Fruit fly (Drosophila melanogaster) whole organism, embryonic: ENCODE results near the gene CG44405.

ENCODE experiments used
- Atf6 ChIP-seq: fragments of 200-800 bp; sonication (Bioruptor generic); IDR thresholded peaks from 2 replicates; pipeline ENCODE4 v1.3.6; 2022; ENCODE audit warnings: missing biosample characterization, missing genetic modification characterization
- Bgb ChIP-seq: fragments of 200-800 bp; sonication (Bioruptor generic); IDR thresholded peaks from 2 replicates; pipeline ENCODE4 v1.3.6; 2022; ENCODE audit warnings: missing biosample characterization, missing genetic modification characterization; ENCODE audit not compliant: partially characterized antibody
- CG10147 ChIP-seq: fragments of 200-800 bp; sonication (Bioruptor generic); optimal IDR thresholded peaks from 2 replicates; lab custom pipeline; 2019; ENCODE audit warnings: missing biosample characterization, mild to moderate bottlenecking, missing genetic modification characterization, moderate library complexity
- CG10267 ChIP-seq: fragments of 200-800 bp; sonication (Bioruptor generic); optimal IDR thresholded peaks from 2 replicates; lab custom pipeline; 2018; ENCODE audit warnings: missing biosample characterization, mild to moderate bottlenecking, missing genetic modification characterization, moderate library complexity
- CG10543 ChIP-seq: fragments of 200-800 bp; sonication (Bioruptor generic); optimal IDR thresholded peaks from 3 replicates; lab custom pipeline; 2017; ENCODE audit warnings: missing biosample characterization, mild to moderate bottlenecking, missing genetic modification characterization, moderate library complexity
- CG11398 ChIP-seq: fragments of 200-800 bp; sonication (Bioruptor generic); optimal IDR thresholded peaks from 2 replicates; lab custom pipeline; 2016; ENCODE audit warnings: missing biosample characterization, missing genetic modification characterization
- CG12104 ChIP-seq: fragments of 200-800 bp; sonication (Bioruptor generic); optimal IDR thresholded peaks from 3 replicates; lab custom pipeline; 2016; ENCODE audit warnings: missing biosample characterization, missing genetic modification characterization
- CG15696 ChIP-seq: fragments of 200-800 bp; sonication (Bioruptor generic); optimal IDR thresholded peaks from 2 replicates; lab custom pipeline; 2019; ENCODE audit warnings: missing biosample characterization, mild to moderate bottlenecking, missing genetic modification characterization, moderate library complexity
- CG1603 ChIP-seq: fragments of 200-800 bp; sonication (Bioruptor generic); optimal IDR thresholded peaks from 2 replicates; lab custom pipeline; 2019; ENCODE audit warnings: missing biosample characterization, mild to moderate bottlenecking, missing genetic modification characterization, moderate library complexity
- CG16813 ChIP-seq: fragments of 200-800 bp; sonication (Bioruptor generic); IDR thresholded peaks from 3 replicates; pipeline ENCODE4 v1.3.6; 2022; ENCODE audit warnings: missing biosample characterization, missing genetic modification characterization; ENCODE audit not compliant: partially characterized antibody
- CG17186 ChIP-seq: fragments of 200-800 bp; sonication (Bioruptor generic); optimal IDR thresholded peaks from 3 replicates; lab custom pipeline; 2017; ENCODE audit warnings: missing biosample characterization, missing genetic modification reagents, missing genetic modification characterization
- CG17829 ChIP-seq: fragments of 200-800 bp; optimal IDR thresholded peaks from 2 replicates; lab custom pipeline; 2019; ENCODE audit warnings: missing biosample characterization, mild to moderate bottlenecking, missing genetic modification characterization, moderate library complexity
- CG2116 ChIP-seq: fragments of 200-800 bp; sonication (Bioruptor generic); optimal IDR thresholded peaks from 3 replicates; lab custom pipeline; 2018; ENCODE audit warnings: missing biosample characterization, mild to moderate bottlenecking, missing genetic modification characterization
- CG2202 ChIP-seq: fragments of 200-800 bp; sonication (Bioruptor generic); optimal IDR thresholded peaks from 2 replicates; lab custom pipeline; 2018; ENCODE audit warnings: missing biosample characterization, mild to moderate bottlenecking, missing genetic modification characterization
- CG30403 ChIP-seq: fragments of 200-800 bp; sonication (Bioruptor generic); optimal IDR thresholded peaks from 3 replicates; lab custom pipeline; 2016; ENCODE audit warnings: missing biosample characterization, missing genetic modification characterization
- CG32772 ChIP-seq: fragments of 200-800 bp; sonication (Bioruptor generic); IDR thresholded peaks from 2 replicates; pipeline ENCODE4 v1.3.6; 2022; ENCODE audit warnings: missing biosample characterization, missing genetic modification characterization
- CG3281 ChIP-seq: fragments of 200-800 bp; sonication (Bioruptor generic); optimal IDR thresholded peaks from 3 replicates; lab custom pipeline; 2017; ENCODE audit warnings: missing biosample characterization, mild to moderate bottlenecking, missing genetic modification characterization
- CG34376 ChIP-seq: fragments of 200-800 bp; sonication (Bioruptor generic); optimal IDR thresholded peaks from 2 replicates; lab custom pipeline; 2018; ENCODE audit warnings: missing biosample characterization, mild to moderate bottlenecking, missing genetic modification characterization
- CG4360 ChIP-seq: fragments of 200-800 bp; sonication (Bioruptor generic); IDR thresholded peaks from 2 replicates; pipeline ENCODE4 v1.3.6; 2022; ENCODE audit warnings: missing biosample characterization, missing genetic modification characterization
- CG7928 ChIP-seq: fragments of 200-800 bp; sonication (Bioruptor generic); optimal IDR thresholded peaks from 2 replicates; lab custom pipeline; 2017; ENCODE audit warnings: missing biosample characterization, mild to moderate bottlenecking, missing genetic modification characterization
- CG9727 ChIP-seq: fragments of 200-800 bp; sonication (Bioruptor generic); optimal IDR thresholded peaks from 3 replicates; lab custom pipeline; 2017; ENCODE audit warnings: missing biosample characterization, mild to moderate bottlenecking, missing genetic modification characterization
- CG9797 ChIP-seq: fragments of 200-800 bp; sonication (Bioruptor generic); optimal IDR thresholded peaks from 3 replicates; lab custom pipeline; 2018; ENCODE audit warnings: missing biosample characterization, mild to moderate bottlenecking, missing genetic modification characterization
- Camta ChIP-seq: fragments of 200-800 bp; sonication (Bioruptor generic); optimal IDR thresholded peaks from 2 replicates; lab custom pipeline; 2016; ENCODE audit warnings: missing biosample characterization, missing genetic modification characterization
- HLH3B ChIP-seq: fragments of 200-800 bp; sonication (Bioruptor generic); IDR thresholded peaks from 2 replicates; pipeline ENCODE4 v1.3.6; 2022; ENCODE audit warnings: missing biosample characterization, missing genetic modification characterization
- HLHmδ ChIP-seq: fragments of 200-800 bp; sonication (Bioruptor generic); optimal IDR thresholded peaks from 2 replicates; lab custom pipeline; 2018; ENCODE audit warnings: missing biosample characterization, mild to moderate bottlenecking, missing genetic modification characterization, moderate library complexity
- Hr3 ChIP-seq: fragments of 200-800 bp; sonication (Bioruptor generic); optimal IDR thresholded peaks from 3 replicates; lab custom pipeline; 2016; ENCODE audit warnings: missing biosample characterization, missing genetic modification characterization
- Lpt ChIP-seq: fragments of >200 bp; optimal IDR thresholded peaks from 2 replicates; lab custom pipeline; 2018; ENCODE audit warnings: missing biosample characterization, missing genetic modification characterization
- Myb ChIP-seq: fragments of 200-800 bp; sonication (Bioruptor generic); optimal IDR thresholded peaks from 2 replicates; lab custom pipeline; 2016; ENCODE audit warnings: missing biosample characterization, missing genetic modification characterization
- PHDP ChIP-seq: fragments of 200-800 bp; sonication (Bioruptor generic); optimal IDR thresholded peaks from 3 replicates; lab custom pipeline; 2018; ENCODE audit warnings: missing biosample characterization, mild to moderate bottlenecking, missing genetic modification characterization, moderate library complexity
- Sin3A ChIP-seq: fragments of >200 bp; optimal IDR thresholded peaks from 2 replicates; lab custom pipeline; 2018
- Stat92E ChIP-seq, 3 experiments: fragments of >200 bp in 2 of 3; fragments of 200-800 bp in 1 of 3; sonication (Bioruptor generic) in 1 of 3; optimal IDR thresholded peaks; 2 replicates each; lab custom pipeline; 2017 to 2019; ENCODE audit warnings: missing biosample characterization in 3 of 3, missing genetic modification characterization in 3 of 3, mild to moderate bottlenecking in 1 of 3, moderate library complexity in 1 of 3
- Xbp1 ChIP-seq: fragments of 200-800 bp; sonication (Bioruptor generic); optimal IDR thresholded peaks from 3 replicates; lab custom pipeline; 2016; ENCODE audit warnings: missing biosample characterization, mild to moderate bottlenecking, missing genetic modification characterization
- amos ChIP-seq: fragments of 200-800 bp; sonication (Bioruptor generic); IDR thresholded peaks from 2 replicates; pipeline ENCODE4 v1.3.6; 2022; ENCODE audit warnings: missing biosample characterization, missing genetic modification characterization; ENCODE audit not compliant: partially characterized antibody
- bab2 ChIP-seq: fragments of 200-800 bp; sonication (Bioruptor generic); optimal IDR thresholded peaks from 2 replicates; lab custom pipeline; 2016; ENCODE audit warnings: missing biosample characterization, missing genetic modification characterization
- bbx ChIP-seq: fragments of 200-800 bp; sonication (Bioruptor generic); IDR thresholded peaks from 2 replicates; pipeline ENCODE4 v1.3.6; 2022; ENCODE audit warnings: missing biosample characterization, missing genetic modification characterization; ENCODE audit not compliant: partially characterized antibody
- cas ChIP-seq: fragments of 200-800 bp; sonication (Bioruptor generic); IDR thresholded peaks from 2 replicates; pipeline ENCODE4 v1.3.6; 2022; ENCODE audit warnings: missing biosample characterization, missing genetic modification characterization
- dysf ChIP-seq: fragments of 200-800 bp; sonication (Bioruptor generic); IDR thresholded peaks from 3 replicates; pipeline ENCODE4 v1.3.6; 2022; ENCODE audit warnings: missing biosample characterization, missing genetic modification characterization
- fu2 ChIP-seq: fragments of 200-800 bp; sonication (Bioruptor generic); optimal IDR thresholded peaks from 2 replicates; lab custom pipeline; 2016; ENCODE audit warnings: missing biosample characterization, missing genetic modification characterization
- gcm ChIP-seq: fragments of 200-800 bp; sonication (Bioruptor generic); optimal IDR thresholded peaks from 2 replicates; lab custom pipeline; 2019; ENCODE audit warnings: missing biosample characterization, mild to moderate bottlenecking, missing genetic modification characterization, moderate library complexity
- gsb-n ChIP-seq: fragments of 200-800 bp; sonication (Bioruptor generic); optimal IDR thresholded peaks from 3 replicates; lab custom pipeline; 2018; ENCODE audit warnings: missing biosample characterization, mild to moderate bottlenecking, missing genetic modification characterization
- hb ChIP-seq: fragments of 200-800 bp; sonication (Bioruptor generic); IDR thresholded peaks from 3 replicates; pipeline ENCODE4 v1.3.6; 2022; ENCODE audit warnings: missing biosample characterization, missing genetic modification characterization; ENCODE audit not compliant: partially characterized antibody
- kay ChIP-seq: fragments of 200-800 bp; sonication (Bioruptor generic); optimal IDR thresholded peaks from 2 replicates; lab custom pipeline; 2016; ENCODE audit warnings: missing biosample characterization, missing genetic modification characterization
- lmd ChIP-seq: fragments of 200-800 bp; sonication (Bioruptor generic); IDR thresholded peaks from 2 replicates; pipeline ENCODE4 v1.3.6; 2022; ENCODE audit warnings: missing biosample characterization, missing genetic modification characterization
- mld ChIP-seq: fragments of 200-800 bp; sonication (Bioruptor generic); IDR thresholded peaks from 3 replicates; pipeline ENCODE4 v1.3.6; 2022; ENCODE audit warnings: missing biosample characterization, missing genetic modification characterization; ENCODE audit not compliant: partially characterized antibody
- scrt ChIP-seq: fragments of 200-800 bp; sonication (Bioruptor generic); optimal IDR thresholded peaks from 2 replicates; lab custom pipeline; 2018; ENCODE audit warnings: missing biosample characterization, mild to moderate bottlenecking, missing genetic modification characterization, moderate library complexity
- tgo ChIP-seq: fragments of 200-800 bp; sonication (Bioruptor generic); IDR thresholded peaks from 3 replicates; pipeline ENCODE4 v1.3.6; 2022; ENCODE audit warnings: missing biosample characterization, missing genetic modification characterization
- trem ChIP-seq: fragments of 200-800 bp; optimal IDR thresholded peaks from 3 replicates; lab custom pipeline; 2019; ENCODE audit warnings: missing biosample characterization, mild to moderate bottlenecking, missing genetic modification characterization, moderate library complexity
- tup ChIP-seq: fragments of 200-800 bp; sonication (Bioruptor generic); optimal IDR thresholded peaks from 2 replicates; lab custom pipeline; 2016; ENCODE audit warnings: missing biosample characterization, mild to moderate bottlenecking, missing genetic modification characterization, moderate library complexity
- twi ChIP-seq: fragments of 200-800 bp; optimal IDR thresholded peaks from 2 replicates; lab custom pipeline; 2019; ENCODE audit warnings: missing biosample characterization, mild to moderate bottlenecking, missing genetic modification characterization, moderate library complexity
- zf30C ChIP-seq: fragments of 200-800 bp; sonication (Bioruptor generic); optimal IDR thresholded peaks from 3 replicates; lab custom pipeline; 2018; ENCODE audit warnings: missing biosample characterization, mild to moderate bottlenecking, missing genetic modification characterization
- zfh1 ChIP-seq: fragments of 200-800 bp; sonication (Bioruptor generic); IDR thresholded peaks from 3 replicates; pipeline ENCODE4 v1.3.6; 2022; ENCODE audit warnings: missing biosample characterization, missing genetic modification characterization

Gene CG44405

DNA sequence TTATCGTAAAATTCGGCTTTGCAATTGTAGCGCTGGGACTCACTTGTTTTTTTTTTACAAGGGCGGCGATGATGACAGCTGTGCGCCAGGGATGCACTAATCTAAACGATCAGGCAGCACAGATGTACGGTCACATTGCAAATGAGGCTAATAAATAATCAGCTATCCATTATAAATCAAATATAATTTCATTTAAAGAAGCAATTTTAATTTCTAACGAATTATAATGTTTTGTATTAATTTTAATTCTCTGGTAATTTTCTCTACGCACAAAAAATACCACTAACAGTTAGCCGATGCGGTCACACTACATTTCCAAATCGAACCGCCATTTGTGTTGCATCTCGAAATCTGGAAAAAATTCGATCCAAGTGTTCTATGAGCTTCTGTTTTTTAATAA, 31.5 kb downstream of the CG44405 start, which contains the start of the genes cni and fzy (continued):
- TF ChIP-seq CG2202 (tag; lab: Kevin White, UChicago): no peak
- TF ChIP-seq Camta: peak; percentile 22
- 0 out of 2 replicates have a peak, but pooled peaks have one; percentile 16 for TF ChIP-seq Bgb (GFP tag; lab: Robert Waterston, UW)
- TF ChIP-seq gcm (GFP tag; lab: Kevin White, UChicago): no peak
- peak; percentile 16 for TF ChIP-seq CG34376 (GFP tag; lab: Kevin White, UChicago)
- no peak for TF ChIP-seq CG10543 (GFP tag; lab: Kevin White, UChicago)
- 0 out of 2 replicates have a peak, but pooled peaks have one; percentile 10 for TF ChIP-seq bbx
- TF ChIP-seq HLHmδ (GFP tag; lab: Kevin White, UChicago): no peak
- no peak for TF ChIP-seq CG15696 (tag; lab: Kevin White, UChicago)
- TF ChIP-seq cas (GFP tag; lab: Robert Waterston, UW): no peak
- TF ChIP-seq CG4360 (GFP tag; lab: Robert Waterston, UW): no peak
- TF ChIP-seq trem (tag; lab: Kevin White, UChicago): peak; percentile 93
- TF ChIP-seq fu2 (GFP tag; lab: Kevin White, UChicago): peak; percentile 9
- no peak for TF ChIP-seq CG11398
- TF ChIP-seq CG9797 (GFP tag; lab: Kevin White, UChicago): peak; percentile 98
- TF ChIP-seq CG10147 (GFP tag; lab: Kevin White, UChicago): peak; percentile 18
- TF ChIP-seq Hr3 (GFP tag; lab: Kevin White, UChicago): peak; percentile 27
- 0 out of 2 replicates have a peak, but pooled peaks have one; percentile 6 for TF ChIP-seq amos (GFP tag; lab: Robert Waterston, UW)
- peak; percentile 44 for TF ChIP-seq CG9727 (GFP tag; lab: Kevin White, UChicago)
- peak; percentile 21 for TF ChIP-seq CG30403
- peak; percentile 97 for TF ChIP-seq CG7928 (GFP tag; lab: Kevin White, UChicago)
- no peak for TF ChIP-seq lmd (GFP tag; lab: Robert Waterston, UW)
- no peak for TF ChIP-seq kay
- peak; percentile 88 for TF ChIP-seq CG2116 (GFP tag; lab: Kevin White, UChicago)
- no peak for TF ChIP-seq dysf (GFP tag; lab: Robert Waterston, UW)
- TF ChIP-seq zfh1 (GFP tag; lab: Robert Waterston, UW): no peak
- TF ChIP-seq Atf6 (GFP tag; lab: Robert Waterston, UW): no peak
- peak; percentile 86 for TF ChIP-seq Sin3A (lab: Kevin White, UChicago)
- TF ChIP-seq Lpt (GFP tag; lab: Kevin White, UChicago): no peak
- TF ChIP-seq hb: no peak
- TF ChIP-seq CG1603 (tag; lab: Kevin White, UChicago): peak; percentile 77
- TF ChIP-seq zf30C (GFP tag; lab: Kevin White, UChicago): no peak
- peak; percentile 68 for TF ChIP-seq CG17186 (GFP tag; lab: Kevin White, UChicago)
- no peak for TF ChIP-seq Myb (GFP tag; lab: Kevin White, UChicago)
- TF ChIP-seq bab2 (GFP tag; lab: Kevin White, UChicago): peak; percentile 23
- TF ChIP-seq CG16813: peak; percentile 43; the same call in 1 of the 3 replicates
- TF ChIP-seq mld (GFP tag; lab: Robert Waterston, UW): no peak
- peak; percentile 54 for TF ChIP-seq CG17829 (tag; lab: Kevin White, UChicago)
- no peak for TF ChIP-seq Stat92E (GFP tag; optimal IDR thresholded peaks at IDR 0.05; lab: Kevin White, UChicago)
- TF ChIP-seq CG32772 (GFP tag; lab: Robert Waterston, UW): peak; percentile 79
- TF ChIP-seq gsb-n (tag; lab: Kevin White, UChicago): peak; percentile 40
- no peak for TF ChIP-seq CG12104
- TF ChIP-seq twi (tag; lab: Kevin White, UChicago): peak; percentile 12
- peak; percentile 72 for TF ChIP-seq CG10267 (tag; lab: Kevin White, UChicago)
- no peak for TF ChIP-seq scrt
- peak; percentile 8 for TF ChIP-seq PHDP (tag; lab: Kevin White, UChicago)
- TF ChIP-seq tgo: no peak
- TF ChIP-seq HLH3B (GFP tag; lab: Robert Waterston, UW): no peak
- TF ChIP-seq CG3281 (GFP tag; lab: Kevin White, UChicago): no peak
- TF ChIP-seq tup (GFP tag; lab: Kevin White, UChicago): no peak
- peak; percentile 21 for TF ChIP-seq Xbp1
